Worm (Caenorhabditis elegans) whole organism, L4 larva: ENCODE measurements around the gene C33A12.4.

Experiments used
- F10B5.3 ChIP-seq: sonication (generic microtip); optimal IDR thresholded peaks from 2 replicates; lab custom pipeline; 2016; ENCODE audit warnings: mild to moderate bottlenecking, missing genetic modification characterization, missing compliant biosample characterization
- F26F4.8 ChIP-seq: fragments of 200-800 bp; sonication (Bioruptor generic); conservative IDR thresholded peaks from 2 replicates; pipeline ENCODE4 v1.3.6; 2022; ENCODE audit warnings: missing genetic modification characterization, missing compliant biosample characterization
- F44E2.7 ChIP-seq: fragments of 200-800 bp; sonication (Bioruptor generic); IDR thresholded peaks from 2 replicates; pipeline ENCODE4 v2.1.2; 2022; ENCODE audit warnings: missing genetic modification characterization, missing compliant biosample characterization
- R02D3.7 ChIP-seq: fragments of 150-350 bp; sonication (generic microtip); optimal IDR thresholded peaks from 3 replicates; lab custom pipeline; 2014; ENCODE audit warnings: missing biosample characterization, missing genetic modification characterization
- T20F7.1 ChIP-seq: fragments of 200-800 bp; sonication (Bioruptor generic); optimal IDR thresholded peaks from 2 replicates; lab custom pipeline; 2018; ENCODE audit warnings: mild to moderate bottlenecking, missing genetic modification characterization, missing compliant biosample characterization
- Y105C5A.15 ChIP-seq: fragments of 200-800 bp; sonication (Bioruptor generic); IDR thresholded peaks from 2 replicates; pipeline ENCODE4 v1.3.6; 2022; ENCODE audit warnings: missing genetic modification characterization, missing compliant biosample characterization
- Y48G9A.11 ChIP-seq: fragments of 200-800 bp; sonication (Bioruptor generic); IDR thresholded peaks from 2 replicates; pipeline ENCODE4 v1.3.6; 2022; ENCODE audit warnings: missing genetic modification reagents, missing genetic modification characterization, missing compliant biosample characterization
- Y5F2A.4 ChIP-seq: fragments of 200-800 bp; sonication (Bioruptor generic); optimal IDR thresholded peaks from 2 replicates; lab custom pipeline; 2018; ENCODE audit warnings: mild to moderate bottlenecking, missing genetic modification characterization, missing compliant biosample characterization
- Y75B8A.6 ChIP-seq: fragments of 200-800 bp; sonication (Bioruptor generic); IDR thresholded peaks from 2 replicates; pipeline ENCODE4 v1.3.6; 2022; ENCODE audit warnings: missing genetic modification reagents, missing genetic modification characterization, missing compliant biosample characterization
- ZK337.2 ChIP-seq: fragments of 200-800 bp; sonication (Bioruptor generic); IDR thresholded peaks from 2 replicates; pipeline ENCODE4 v1.3.6; 2022; ENCODE audit warnings: missing genetic modification reagents, missing genetic modification characterization, missing compliant biosample characterization
- ZK546.5 ChIP-seq, 2 experiments: sonication (generic microtip); optimal IDR thresholded peaks; 2 replicates each; lab custom pipeline; 2017; ENCODE audit warnings: missing biosample characterization in 2 of 2, missing genetic modification characterization in 2 of 2
- ama-1 ChIP-seq: fragments of 150-350 bp; optimal IDR thresholded peaks from 2 replicates; lab custom pipeline; 2014; ENCODE audit warnings: inconsistent platforms, mixed read lengths
- ceh-28 ChIP-seq: fragments of 150-350 bp; optimal IDR thresholded peaks from 2 replicates; lab custom pipeline; 2014; ENCODE audit warnings: missing biosample characterization, missing genetic modification reagents, missing genetic modification characterization
- ceh-62 ChIP-seq: sonication (generic microtip); optimal IDR thresholded peaks from 2 replicates; lab custom pipeline; 2017; ENCODE audit warnings: missing biosample characterization, missing genetic modification characterization
- ceh-82 ChIP-seq: sonication (generic microtip); optimal IDR thresholded peaks from 2 replicates; lab custom pipeline; 2017; ENCODE audit warnings: missing biosample characterization, missing genetic modification characterization
- ctbp-1 ChIP-seq: fragments of 200-800 bp; sonication (Bioruptor generic); IDR thresholded peaks from 2 replicates; pipeline ENCODE4 v1.3.6; 2022; ENCODE audit warnings: missing genetic modification reagents, missing genetic modification characterization, missing compliant biosample characterization
- daf-12 ChIP-seq: fragments of 150-350 bp; optimal IDR thresholded peaks from 2 replicates; lab custom pipeline; 2014; ENCODE audit warnings: missing biosample characterization, missing genetic modification reagents, missing genetic modification characterization
- daf-16 ChIP-seq, 3 experiments: sonication (generic microtip); optimal IDR thresholded peaks; 2 replicates each; lab custom pipeline; 2016 to 2017; ENCODE audit warnings: missing genetic modification characterization in 3 of 3, missing genetic modification reagents in 3 of 3, mild to moderate bottlenecking in 2 of 3, missing compliant biosample characterization in 2 of 3, missing biosample characterization in 1 of 3, moderate library complexity in 1 of 3
- daf-19 ChIP-seq: fragments of 200-800 bp; sonication (Bioruptor generic); conservative IDR thresholded peaks from 2 replicates; pipeline ENCODE4 v1.3.6; 2022; ENCODE audit warnings: missing genetic modification characterization, missing compliant biosample characterization
- daf-8 ChIP-seq: fragments of 200-800 bp; sonication (Bioruptor generic); IDR thresholded peaks from 2 replicates; pipeline ENCODE4 v1.3.6; 2022; ENCODE audit warnings: missing genetic modification characterization, missing compliant biosample characterization
- dmd-6 ChIP-seq: fragments of 200-800 bp; sonication (Bioruptor generic); IDR thresholded peaks from 2 replicates; pipeline ENCODE4 v1.3.6; 2022; ENCODE audit warnings: missing genetic modification reagents, missing genetic modification characterization, missing compliant biosample characterization
- dmd-9 ChIP-seq: fragments of 200-800 bp; sonication (Bioruptor generic); IDR thresholded peaks from 2 replicates; pipeline ENCODE4 v1.3.6; 2022; ENCODE audit warnings: missing genetic modification reagents, missing genetic modification characterization, missing compliant biosample characterization
- dpl-1 ChIP-seq: fragments of 150-350 bp; optimal IDR thresholded peaks from 2 replicates; lab custom pipeline; 2014; ENCODE audit warnings: missing biosample characterization, missing genetic modification reagents, missing genetic modification characterization
- lin-1 ChIP-seq: fragments of 200-800 bp; sonication (Bioruptor generic); IDR thresholded peaks from 2 replicates; pipeline ENCODE4 v1.3.6; 2022; ENCODE audit warnings: missing genetic modification reagents, missing genetic modification characterization, missing compliant biosample characterization
- lin-29 ChIP-seq: fragments of 200-800 bp; sonication (Bioruptor generic); IDR thresholded peaks from 2 replicates; pipeline ENCODE4 v1.3.6; 2022; ENCODE audit warnings: missing genetic modification reagents, missing genetic modification characterization, missing compliant biosample characterization
- lin-39 ChIP-seq: fragments of 150-350 bp; optimal IDR thresholded peaks from 2 replicates; lab custom pipeline; 2014; ENCODE audit warnings: missing biosample characterization, missing genetic modification reagents, missing genetic modification characterization
- mxl-2 ChIP-seq: fragments of 200-800 bp; sonication (Bioruptor generic); conservative IDR thresholded peaks from 2 replicates; pipeline ENCODE4 v1.3.6; 2022; ENCODE audit warnings: missing genetic modification reagents, missing genetic modification characterization, missing compliant biosample characterization
- mxl-3 ChIP-seq: fragments of 200-800 bp; sonication (Bioruptor generic); optimal IDR thresholded peaks from 2 replicates; lab custom pipeline; 2018; ENCODE audit warnings: mild to moderate bottlenecking, missing genetic modification characterization, missing compliant biosample characterization
- nhr-102 ChIP-seq: sonication (generic microtip); optimal IDR thresholded peaks from 2 replicates; lab custom pipeline; 2016; ENCODE audit warnings: mild to moderate bottlenecking, missing genetic modification characterization, moderate library complexity, missing compliant biosample characterization
- nhr-28 ChIP-seq: fragments of 150-350 bp; optimal IDR thresholded peaks from 2 replicates; lab custom pipeline; 2014; ENCODE audit warnings: missing biosample characterization, missing genetic modification characterization
- nhr-41 ChIP-seq: fragments of 200-800 bp; sonication (Bioruptor generic); IDR thresholded peaks from 2 replicates; pipeline ENCODE4 v1.3.6; 2022; ENCODE audit warnings: missing genetic modification reagents, missing genetic modification characterization, missing compliant biosample characterization
- php-3 ChIP-seq: fragments of 200-800 bp; sonication (Bioruptor generic); IDR thresholded peaks from 2 replicates; pipeline ENCODE4 v1.3.6; 2022; ENCODE audit warnings: missing genetic modification reagents, missing genetic modification characterization, missing compliant biosample characterization
- rbr-2 ChIP-seq: sonication (generic microtip); optimal IDR thresholded peaks from 2 replicates; lab custom pipeline; 2016; ENCODE audit warnings: missing genotype, missing genetic modification characterization, missing compliant biosample characterization
- skn-1 ChIP-seq: fragments of 150-350 bp; optimal IDR thresholded peaks from 2 replicates; lab custom pipeline; 2014; ENCODE audit warnings: missing biosample characterization, missing genetic modification characterization
- tra-1 ChIP-seq: fragments of 200-800 bp; sonication (Bioruptor generic); IDR thresholded peaks from 2 replicates; pipeline ENCODE4 v1.3.6; 2022; ENCODE audit warnings: missing genetic modification reagents, missing genetic modification characterization, missing compliant biosample characterization
- unc-130 ChIP-seq: sonication (generic microtip); optimal IDR thresholded peaks from 2 replicates; lab custom pipeline; 2016; ENCODE audit warnings: missing genetic modification reagents, missing genetic modification characterization, missing compliant biosample characterization
- zag-1 ChIP-seq: fragments of 150-350 bp; optimal IDR thresholded peaks from 2 replicates; lab custom pipeline; 2014; ENCODE audit warnings: missing biosample characterization, missing genetic modification characterization
- zfp-2 ChIP-seq: sonication (generic microtip); optimal IDR thresholded peaks from 2 replicates; lab custom pipeline; 2016; ENCODE audit warnings: mild to moderate bottlenecking, missing genetic modification characterization, missing compliant biosample characterization
- zip-2 ChIP-seq: fragments of 150-350 bp; optimal IDR thresholded peaks from 2 replicates; lab custom pipeline; 2014; ENCODE audit warnings: missing biosample characterization, missing genetic modification characterization
- ztf-7 ChIP-seq: fragments of 150-350 bp; optimal IDR thresholded peaks from 2 replicates; lab custom pipeline; 2014; ENCODE audit warnings: missing biosample characterization, missing genetic modification characterization

The C33A12.4 gene

DNA sequence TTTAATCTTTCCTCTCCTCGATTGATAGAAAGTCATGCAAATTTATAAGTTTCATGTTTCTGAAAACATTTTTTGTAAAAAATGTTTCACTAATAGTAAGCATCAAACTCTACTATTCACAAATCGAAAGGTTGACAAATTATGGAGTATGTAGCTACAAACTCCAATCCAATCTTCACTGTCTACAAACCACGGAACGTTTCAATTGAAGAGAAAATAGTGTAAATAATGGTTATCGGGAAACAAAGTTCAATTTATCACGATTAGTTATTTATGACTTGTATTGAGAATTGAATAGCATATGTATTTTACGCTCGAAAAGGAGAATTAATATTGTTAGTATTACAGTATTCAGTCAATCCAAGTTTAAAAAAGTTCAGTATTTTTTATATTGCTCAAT, 10.7 kb downstream of the C33A12.4 start:
- TF ChIP-seq daf-12 (tag; lab: Kevin White, UChicago) (no peak), zip-2 (tag; lab: Kevin White, UChicago) (no peak), nhr-28 (tag; lab: Kevin White, UChicago) (peak; percentile 94), F10B5.3 (no peak)

ce11 chrIV:9498088-9498487, 12.3 kb downstream of the C33A12.4 start, which contains the start of gene sru-4:
Gene sru-4, plus strand, starts transcription at chrIV:9498388.
- TF ChIP-seq php-3 (GFP tag; lab: Robert Waterston, UW) = no peak
- TF ChIP-seq F44E2.7 (GFP tag; lab: Robert Waterston, UW) = no peak
- no peak for TF ChIP-seq ZK337.2 (GFP tag; lab: Robert Waterston, UW)
- TF ChIP-seq zfp-2 (tag; lab: Kevin White, UChicago) = no peak
- no peak for TF ChIP-seq R02D3.7
- TF ChIP-seq daf-19 = no peak
- no peak for TF ChIP-seq rbr-2 (tag; lab: Kevin White, UChicago)
- no peak for TF ChIP-seq unc-130 (GFP tag; lab: Kevin White, UChicago)
- no peak for TF ChIP-seq tra-1
- TF ChIP-seq nhr-102 (tag; lab: Kevin White, UChicago) = no peak

DNA sequence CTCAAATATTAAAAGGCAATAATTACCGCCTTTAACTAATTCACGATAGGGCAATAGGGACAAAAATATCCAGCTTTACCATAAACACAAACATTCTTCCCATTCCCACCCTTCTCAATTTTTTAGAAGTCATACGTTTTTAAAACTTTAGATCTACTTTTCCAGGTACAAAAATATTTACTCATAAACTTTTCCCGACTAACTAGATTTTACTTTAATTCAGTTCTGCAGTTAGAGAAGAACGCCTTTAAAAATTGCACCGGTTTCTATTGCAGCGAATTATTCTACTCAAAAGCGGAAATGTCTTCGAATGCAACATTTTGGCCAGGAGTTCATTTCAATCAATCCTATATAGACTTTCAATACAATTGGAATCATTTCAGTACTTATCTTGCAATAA, 14.1 kb downstream of the C33A12.4 start, which contains the start of gene sru-3:
TSS of gene sru-3 (plus strand) at position 301 of the 400 bp plus-strand sequence.
- TF ChIP-seq lin-1 (GFP tag; lab: Robert Waterston, UW) = no peak
- no peak for TF ChIP-seq Y5F2A.4 (GFP tag; lab: Kevin White, UChicago)
- no peak for TF ChIP-seq mxl-2 (GFP tag; lab: Robert Waterston, UW)
- TF ChIP-seq ZK546.5 (tag; optimal IDR thresholded peaks at IDR 0.05; lab: Kevin White, UChicago) = no peak
- TF ChIP-seq skn-1 = no peak
- no peak for TF ChIP-seq nhr-41
- no peak for TF ChIP-seq F26F4.8 (GFP tag; lab: Robert Waterston, UW)
- no peak for TF ChIP-seq ceh-28 (tag; lab: Kevin White, UChicago)
- TF ChIP-seq ztf-7 = no peak
- no peak for TF ChIP-seq lin-39 (tag; lab: Kevin White, UChicago)
- TF ChIP-seq dmd-6 (GFP tag; lab: Robert Waterston, UW) = no peak
- no peak for TF ChIP-seq ceh-82
- no peak for TF ChIP-seq zag-1 (tag; lab: Kevin White, UChicago)
- no peak for TF ChIP-seq dmd-9 (GFP tag; lab: Robert Waterston, UW)
- no peak for TF ChIP-seq daf-16 (GFP tag; optimal IDR thresholded peaks at IDR 0.05; lab: Kevin White, UChicago)
- no peak for TF ChIP-seq daf-16 (tag; optimal IDR thresholded peaks at IDR 0.05; lab: Kevin White, UChicago)
- TF ChIP-seq, all 104 proteins: peak for 0

DNA sequence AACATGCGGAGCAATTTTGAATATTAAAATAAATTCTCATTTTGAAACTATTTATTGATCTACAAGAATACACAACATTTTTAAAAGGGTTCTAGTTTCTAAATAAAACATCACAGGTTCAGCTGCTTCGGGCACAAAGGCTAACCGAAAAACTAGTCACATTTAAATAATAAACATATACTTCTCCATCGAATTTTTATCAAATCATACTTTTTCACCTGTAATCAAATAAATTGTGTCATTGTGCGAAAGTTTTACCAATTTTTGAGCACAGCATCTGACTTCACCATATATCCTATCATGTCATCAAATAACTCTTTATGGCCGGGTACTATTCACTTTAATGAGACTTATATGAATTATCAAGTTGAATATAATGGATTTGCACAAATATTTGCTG, 20.0 kb downstream of the C33A12.4 start, which contains the start of gene sru-6:
TSS of gene sru-6 (plus strand) at position 301 of the 400 bp plus-strand sequence.
- TF ChIP-seq mxl-3 (GFP tag; lab: Kevin White, UChicago) (no peak), nhr-41 (no peak), daf-8 (no peak), lin-1 (GFP tag; lab: Robert Waterston, UW) (no peak), mxl-2 (GFP tag; lab: Robert Waterston, UW) (no peak), Y75B8A.6 (no peak), T20F7.1 (GFP tag; lab: Kevin White, UChicago) (no peak), ctbp-1 (GFP tag; lab: Robert Waterston, UW) (no peak), ama-1 (no peak), ceh-62 (tag; lab: Kevin White, UChicago) (no peak), lin-29 (GFP tag; lab: Robert Waterston, UW) (no peak), daf-19 (no peak), dpl-1 (no peak), Y105C5A.15 (GFP tag; lab: Robert Waterston, UW) (no peak), Y48G9A.11 (GFP tag; lab: Robert Waterston, UW) (no peak)
